Fruit fly (Drosophila melanogaster): Measurements from ENCODE around the gene Polr2G.
A peak's percentile ranks its signal among the peaks of the same experiment; 100 is the strongest.

Gene Polr2G

DNA sequence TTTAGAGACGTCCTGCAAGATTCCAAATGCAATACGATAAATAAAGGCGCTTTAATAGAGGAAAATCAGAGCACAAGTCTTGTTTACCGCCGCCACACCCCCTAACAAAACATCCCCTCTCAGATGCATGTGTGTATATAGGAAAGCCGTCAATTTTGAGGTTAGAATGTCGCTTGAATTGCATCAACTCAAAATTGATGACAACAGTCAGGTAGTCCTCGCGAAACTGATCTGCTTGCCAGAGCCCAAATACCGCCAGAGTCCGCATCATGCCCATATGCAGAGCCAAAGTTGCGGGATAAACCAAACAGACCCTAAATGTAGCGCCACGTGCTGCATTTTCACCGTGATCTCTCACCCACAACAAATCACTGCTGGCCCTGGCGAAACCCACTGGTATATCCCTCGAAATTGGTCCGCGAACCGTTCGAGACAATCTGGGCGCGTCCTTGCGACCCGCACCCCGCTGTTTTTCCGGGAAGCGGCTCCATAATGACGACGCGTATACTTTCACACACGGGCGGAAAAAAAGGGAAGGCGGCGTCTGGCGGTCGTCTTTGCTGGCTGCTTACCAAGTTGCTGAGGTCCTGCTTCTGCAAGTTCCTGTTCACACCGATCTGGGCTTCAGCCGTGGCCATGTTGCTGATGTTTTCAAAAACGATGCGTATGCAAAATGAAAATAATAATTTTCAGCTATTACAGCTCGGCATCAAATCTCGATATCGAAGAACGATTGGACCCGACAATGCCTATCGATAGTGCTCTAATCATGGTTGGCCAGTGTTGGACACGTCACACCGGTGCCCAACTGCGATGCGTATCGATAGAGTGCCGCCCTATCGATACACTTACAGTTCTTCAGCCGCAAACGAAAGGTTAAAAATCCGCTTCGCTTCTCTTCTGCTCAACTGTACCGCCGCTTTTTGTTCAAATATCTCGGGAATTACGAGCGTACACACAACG lies 40.0 kb upstream of the Polr2G start, which contains the start of the genes eIF2gamma and Set:
Gene eIF2gamma (minus strand): TSS at position 749 of the 963 bp plus-strand sequence.
Gene Set (plus strand): TSS at position 843 of the 963 bp plus-strand sequence.
- TF ChIP-seq CG9705 (GFP tag; optimal IDR thresholded peaks at IDR 0.05) (peak; percentile 3), Rel (GFP tag; optimal IDR thresholded peaks at IDR 0.05) (no peak), Rel (tag; optimal IDR thresholded peaks at IDR 0.05) (peak; percentile 54), Hr83 (GFP tag; optimal IDR thresholded peaks at IDR 0.05; ENCODE audit: poor library complexity, severe bottlenecking) (peak; percentile 92), psq (GFP tag; optimal IDR thresholded peaks at IDR 0.05) (peak; percentile 14), Abd-B (GFP tag; optimal IDR thresholded peaks at IDR 0.05) (no peak), Hr78 (GFP tag; optimal IDR thresholded peaks at IDR 0.05) (no peak), HLH106 (tag; optimal IDR thresholded peaks at IDR 0.05) (peak; percentile 33), jim (GFP tag; optimal IDR thresholded peaks at IDR 0.05) (peak; percentile 25), sage (GFP tag; optimal IDR thresholded peaks at IDR 0.05) (no peak), Myc (optimal IDR thresholded peaks at IDR 0.05) (peak; percentile 10), dsf (GFP tag; optimal IDR thresholded peaks at IDR 0.05; ENCODE audit: borderline replicate concordance) (no peak), fru (GFP tag; optimal IDR thresholded peaks at IDR 0.05) (no peak), foxo (GFP tag; optimal IDR thresholded peaks at IDR 0.05) (no peak), dmrt93B (GFP tag; optimal IDR thresholded peaks at IDR 0.05) (no peak), OdsH (GFP tag; optimal IDR thresholded peaks at IDR 0.05) (peak; percentile 21), ey (GFP tag; optimal IDR thresholded peaks at IDR 0.05) (peak; percentile 42), woc (GFP tag; optimal IDR thresholded peaks at IDR 0.05) (no peak)

DNA sequence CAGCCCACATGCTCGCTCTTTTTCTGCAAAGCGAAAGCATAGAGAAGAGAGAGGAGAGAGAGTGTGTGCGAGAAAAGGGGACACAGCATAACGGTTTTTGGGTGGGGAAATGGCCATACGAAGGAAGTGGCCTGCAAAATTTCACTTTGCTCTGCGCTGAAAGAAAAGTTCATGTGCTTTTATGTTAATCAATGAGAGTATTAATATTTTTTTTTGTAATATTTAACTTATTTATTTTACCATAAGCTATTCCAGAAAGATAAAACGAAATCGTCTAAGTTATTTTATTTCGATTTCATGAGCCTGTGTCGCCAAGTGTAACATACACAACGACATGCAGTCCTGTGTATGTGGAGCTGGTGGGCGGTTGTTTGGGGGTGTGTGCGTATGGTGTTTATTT lies 27.5 kb upstream of the Polr2G start:
- TF ChIP-seq Rel (GFP tag; optimal IDR thresholded peaks at IDR 0.05) = no peak
- TF ChIP-seq Rel (tag; optimal IDR thresholded peaks at IDR 0.05) = no peak
- TF ChIP-seq jim (GFP tag; optimal IDR thresholded peaks at IDR 0.05) = no peak
- no peak for TF ChIP-seq Vsx2 (GFP tag; optimal IDR thresholded peaks at IDR 0.05; ENCODE audit: partially characterized antibody)
- peak; percentile 61 for TF ChIP-seq HLH106 (tag; optimal IDR thresholded peaks at IDR 0.05)
- TF ChIP-seq ey (GFP tag; optimal IDR thresholded peaks at IDR 0.05) = peak; percentile 37
- no peak for TF ChIP-seq Hr83 (GFP tag; optimal IDR thresholded peaks at IDR 0.05; ENCODE audit: poor library complexity, severe bottlenecking)
- TF ChIP-seq Dif (GFP tag; optimal IDR thresholded peaks at IDR 0.05; ENCODE audit: partially characterized antibody) = peak; percentile 11
- TF ChIP-seq psq (GFP tag; optimal IDR thresholded peaks at IDR 0.05) = peak; percentile 61
- TF ChIP-seq CrebA (GFP tag; optimal IDR thresholded peaks at IDR 0.05; ENCODE audit: borderline replicate concordance) = no peak
- no peak for TF ChIP-seq dsf (GFP tag; optimal IDR thresholded peaks at IDR 0.05; ENCODE audit: borderline replicate concordance)
- TF ChIP-seq OdsH (GFP tag; optimal IDR thresholded peaks at IDR 0.05) = peak; percentile 55
- peak; percentile 30 for TF ChIP-seq sv (GFP tag; optimal IDR thresholded peaks at IDR 0.05)
- no peak for TF ChIP-seq dmrt93B (GFP tag; optimal IDR thresholded peaks at IDR 0.05)
- TF ChIP-seq br (GFP tag; optimal IDR thresholded peaks at IDR 0.05) = peak; percentile 14
- TF ChIP-seq fru (GFP tag; optimal IDR thresholded peaks at IDR 0.05) = peak; percentile 60

DNA sequence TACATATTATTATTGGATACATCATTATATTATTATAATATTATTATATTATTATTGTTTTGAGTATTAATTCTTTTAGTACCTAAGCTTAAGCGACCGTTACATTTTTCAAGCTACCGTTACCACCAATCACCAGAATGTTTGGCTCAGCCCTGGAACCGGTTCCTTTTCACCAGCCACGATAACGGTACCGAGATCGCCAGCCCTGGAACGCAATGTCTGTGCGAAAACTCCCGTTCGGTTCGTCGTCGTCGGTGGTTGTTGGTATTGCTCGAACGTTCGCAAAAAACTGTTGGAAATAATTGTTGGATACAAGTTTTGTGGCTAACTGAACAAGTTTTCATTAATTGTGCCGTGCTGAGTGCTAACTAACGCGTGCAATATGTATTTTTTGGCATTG lies 26.8 kb upstream of the Polr2G start, which contains the start of gene CG42404:
Gene CG42404 (plus strand): TSS at position 360 of the 400 bp plus-strand sequence.
- no peak for TF ChIP-seq Dif (GFP tag; optimal IDR thresholded peaks at IDR 0.05; ENCODE audit: partially characterized antibody)
- no peak for TF ChIP-seq dmrt93B (GFP tag; optimal IDR thresholded peaks at IDR 0.05)
- no peak for TF ChIP-seq h (GFP tag; optimal IDR thresholded peaks at IDR 0.05)
- TF ChIP-seq tai (GFP tag; optimal IDR thresholded peaks at IDR 0.05) = no peak
- TF ChIP-seq Dfd (GFP tag; optimal IDR thresholded peaks at IDR 0.05) = no peak
- no peak for TF ChIP-seq ey (GFP tag; optimal IDR thresholded peaks at IDR 0.05)
- no peak for TF ChIP-seq dsf (GFP tag; optimal IDR thresholded peaks at IDR 0.05; ENCODE audit: borderline replicate concordance)
- no peak for TF ChIP-seq dl (GFP tag; optimal IDR thresholded peaks at IDR 0.05; ENCODE audit: insufficient read depth in 1 of 2, partially characterized antibody in 2 of 2)
- TF ChIP-seq jim (GFP tag; optimal IDR thresholded peaks at IDR 0.05) = no peak
- TF ChIP-seq sv (GFP tag; optimal IDR thresholded peaks at IDR 0.05) = no peak
- no peak for TF ChIP-seq GATAd (GFP tag; optimal IDR thresholded peaks at IDR 0.05)
- no peak for TF ChIP-seq Abd-B (GFP tag; optimal IDR thresholded peaks at IDR 0.05)
- no peak for TF ChIP-seq pan (optimal IDR thresholded peaks at IDR 0.05)
- TF ChIP-seq woc (GFP tag; optimal IDR thresholded peaks at IDR 0.05) = no peak
- no peak for TF ChIP-seq Hnf4 (GFP tag; optimal IDR thresholded peaks at IDR 0.05)
- no peak for TF ChIP-seq lola (GFP tag; optimal IDR thresholded peaks at IDR 0.05)
- no peak for TF ChIP-seq OdsH (GFP tag; optimal IDR thresholded peaks at IDR 0.05)
- TF ChIP-seq CG9705 (GFP tag; optimal IDR thresholded peaks at IDR 0.05) = no peak
